Fruit fly (Drosophila melanogaster): ENCODE results near the gene GluRIIC.

GluRIIC gene

dm6 chr2L:877002-877401 lies 36.9 kb upstream of the GluRIIC start, which contains the start of gene ninaA:
Gene ninaA (plus strand): TSS chr2L:877302.
- TF ChIP-seq ovo (GFP tag; optimal IDR thresholded peaks at IDR 0.05) = no peak
- no peak for TF ChIP-seq Hr96 (GFP tag; optimal IDR thresholded peaks at IDR 0.05)
- TF ChIP-seq CG1620 (GFP tag; optimal IDR thresholded peaks at IDR 0.05) = no peak
- TF ChIP-seq toe (GFP tag; optimal IDR thresholded peaks at IDR 0.05) = no peak
- TF ChIP-seq kay (GFP tag; ENCODE audit: borderline replicate concordance) = no peak
- no peak for TF ChIP-seq Mnt (GFP tag; optimal IDR thresholded peaks at IDR 0.05)
- TF ChIP-seq cnc (optimal IDR thresholded peaks at IDR 0.05) = no peak
- no peak for TF ChIP-seq cic (GFP tag; optimal IDR thresholded peaks at IDR 0.05)
- TF ChIP-seq Crg-1 (GFP tag; optimal IDR thresholded peaks at IDR 0.05) = no peak
- no peak for TF ChIP-seq CG14711 (tag; optimal IDR thresholded peaks at IDR 0.05)
- TF ChIP-seq CG12768 (GFP tag; optimal IDR thresholded peaks at IDR 0.05) = no peak

dm6 chr2L:884970-885369 lies 28.9 kb upstream of the GluRIIC start, which contains the start of gene CG15824:
Gene CG15824 (minus strand): TSS chr2L:885141.
- no peak for TF ChIP-seq CG7045 (GFP tag; optimal IDR thresholded peaks at IDR 0.05)
- TF ChIP-seq bab1 (GFP tag; optimal IDR thresholded peaks at IDR 0.05) = no peak
- no peak for TF ChIP-seq CG33017 (tag; optimal IDR thresholded peaks at IDR 0.05)
- TF ChIP-seq CG14711 (tag; optimal IDR thresholded peaks at IDR 0.05) = no peak
- TF ChIP-seq pad (GFP tag; optimal IDR thresholded peaks at IDR 0.05) = no peak

dm6 chr2L:886743-887142 lies 27.1 kb upstream of the GluRIIC start:
- TF ChIP-seq toe (GFP tag; optimal IDR thresholded peaks at IDR 0.05) (no peak), bab1 (GFP tag; optimal IDR thresholded peaks at IDR 0.05) (no peak), kay (GFP tag; ENCODE audit: borderline replicate concordance) (no peak), ovo (GFP tag; optimal IDR thresholded peaks at IDR 0.05) (no peak), CG7101 (tag; optimal IDR thresholded peaks at IDR 0.05) (no peak), tj (GFP tag; optimal IDR thresholded peaks at IDR 0.05) (no peak), Hr96 (GFP tag; optimal IDR thresholded peaks at IDR 0.05) (no peak), CG7045 (GFP tag; optimal IDR thresholded peaks at IDR 0.05) (no peak), CG33017 (tag; optimal IDR thresholded peaks at IDR 0.05) (no peak), cnc (optimal IDR thresholded peaks at IDR 0.05) (no peak)

dm6 chr2L:887788-888187 lies 26.1 kb upstream of the GluRIIC start:
- TF ChIP-seq CG5204 (GFP tag; optimal IDR thresholded peaks at IDR 0.05) = no peak
- no peak for TF ChIP-seq CG33017 (tag; optimal IDR thresholded peaks at IDR 0.05)
- no peak for TF ChIP-seq CG7045 (GFP tag; optimal IDR thresholded peaks at IDR 0.05)
- TF ChIP-seq kay (GFP tag; ENCODE audit: borderline replicate concordance) = no peak
- no peak for TF ChIP-seq Clk (GFP tag; optimal IDR thresholded peaks at IDR 0.05)
- TF ChIP-seq CG7101 (tag; optimal IDR thresholded peaks at IDR 0.05) = no peak
- no peak for TF ChIP-seq tj (GFP tag; optimal IDR thresholded peaks at IDR 0.05)
- TF ChIP-seq Hr96 (GFP tag; optimal IDR thresholded peaks at IDR 0.05) = no peak
- no peak for TF ChIP-seq ovo (GFP tag; optimal IDR thresholded peaks at IDR 0.05)
- TF ChIP-seq CG11617 (GFP tag; optimal IDR thresholded peaks at IDR 0.05) = no peak
- TF ChIP-seq pad (GFP tag; optimal IDR thresholded peaks at IDR 0.05) = no peak
- no peak for TF ChIP-seq cic (GFP tag; optimal IDR thresholded peaks at IDR 0.05)
- TF ChIP-seq Crg-1 (GFP tag; optimal IDR thresholded peaks at IDR 0.05) = no peak
- no peak for TF ChIP-seq CG14711 (tag; optimal IDR thresholded peaks at IDR 0.05)
- TF ChIP-seq cnc (optimal IDR thresholded peaks at IDR 0.05) = no peak
- no peak for TF ChIP-seq bab1 (GFP tag; optimal IDR thresholded peaks at IDR 0.05)

dm6 chr2L:889799-890198 lies 24.1 kb upstream of the GluRIIC start:
- TF ChIP-seq ovo (GFP tag; optimal IDR thresholded peaks at IDR 0.05) (no peak), toe (GFP tag; optimal IDR thresholded peaks at IDR 0.05) (no peak), CG14711 (tag; optimal IDR thresholded peaks at IDR 0.05) (no peak), Mnt (GFP tag; optimal IDR thresholded peaks at IDR 0.05) (no peak)

dm6 chr2L:892461-892860 lies 21.4 kb upstream of the GluRIIC start:
- no peak for TF ChIP-seq pad (GFP tag; optimal IDR thresholded peaks at IDR 0.05)
- no peak for TF ChIP-seq cic (GFP tag; optimal IDR thresholded peaks at IDR 0.05)
- no peak for TF ChIP-seq toe (GFP tag; optimal IDR thresholded peaks at IDR 0.05)
- TF ChIP-seq tj (GFP tag; optimal IDR thresholded peaks at IDR 0.05) = no peak
- no peak for TF ChIP-seq CG1620 (GFP tag; optimal IDR thresholded peaks at IDR 0.05)
- no peak for TF ChIP-seq CG7045 (GFP tag; optimal IDR thresholded peaks at IDR 0.05)
- TF ChIP-seq cnc (optimal IDR thresholded peaks at IDR 0.05) = no peak
- no peak for TF ChIP-seq Hr96 (GFP tag; optimal IDR thresholded peaks at IDR 0.05)
- TF ChIP-seq CG14711 (tag; optimal IDR thresholded peaks at IDR 0.05) = no peak
- TF ChIP-seq CG12768 (GFP tag; optimal IDR thresholded peaks at IDR 0.05) = no peak
- no peak for TF ChIP-seq CG11617 (GFP tag; optimal IDR thresholded peaks at IDR 0.05)
- no peak for TF ChIP-seq CG33017 (tag; optimal IDR thresholded peaks at IDR 0.05)
- TF ChIP-seq Crg-1 (GFP tag; optimal IDR thresholded peaks at IDR 0.05) = no peak
- no peak for TF ChIP-seq Clk (GFP tag; optimal IDR thresholded peaks at IDR 0.05)
- no peak for TF ChIP-seq ovo (GFP tag; optimal IDR thresholded peaks at IDR 0.05)
- TF ChIP-seq Mnt (GFP tag; optimal IDR thresholded peaks at IDR 0.05) = no peak
- no peak for TF ChIP-seq CG5204 (GFP tag; optimal IDR thresholded peaks at IDR 0.05)
- TF ChIP-seq kay (GFP tag; ENCODE audit: borderline replicate concordance) = no peak
- no peak for TF ChIP-seq CG7101 (tag; optimal IDR thresholded peaks at IDR 0.05)
- TF ChIP-seq bab1 (GFP tag; optimal IDR thresholded peaks at IDR 0.05) = no peak

dm6 chr2L:893171-893570 lies 20.7 kb upstream of the GluRIIC start:
- no peak for TF ChIP-seq CG14711 (tag; optimal IDR thresholded peaks at IDR 0.05)
- no peak for TF ChIP-seq Clk (GFP tag; optimal IDR thresholded peaks at IDR 0.05)
- TF ChIP-seq tj (GFP tag; optimal IDR thresholded peaks at IDR 0.05) = no peak

All from whole organism, adult.